Fruit fly (Drosophila melanogaster): ENCODE data around the gene Sgf11.

dm6 chr3L:18638487-18638886 is 43.1 kb downstream of the Sgf11 start:
- TF ChIP-seq CG11617 (GFP tag; optimal IDR thresholded peaks at IDR 0.05) (no peak), cnc (optimal IDR thresholded peaks at IDR 0.05) (no peak), CG14711 (tag; optimal IDR thresholded peaks at IDR 0.05) (no peak), Hr96 (GFP tag; optimal IDR thresholded peaks at IDR 0.05) (no peak), CG7101 (tag; optimal IDR thresholded peaks at IDR 0.05) (no peak), ovo (GFP tag; optimal IDR thresholded peaks at IDR 0.05) (no peak)
